Worm (Caenorhabditis elegans) whole organism, young adult: ENCODE results near the gene srw-62.
A peak's percentile ranks its signal among the peaks of the same experiment; 100 is the strongest.

ENCODE experiments used
- B0019.2 ChIP-seq: fragments of 200-800 bp; sonication (Bioruptor generic); conservative IDR thresholded peaks from 2 replicates; pipeline ENCODE4 v1.3.6; 2022; ENCODE audit warnings: missing genetic modification reagents, missing genetic modification characterization, missing compliant biosample characterization
- D2030.7 ChIP-seq: fragments of 200-800 bp; sonication (Bioruptor generic); IDR thresholded peaks from 2 replicates; pipeline ENCODE4 v1.3.6; 2022; ENCODE audit warnings: missing genetic modification reagents, missing genetic modification characterization, missing compliant biosample characterization
- F37B4.10 ChIP-seq: fragments of 200-800 bp; sonication (Bioruptor generic); IDR thresholded peaks from 2 replicates; pipeline ENCODE4 v1.3.6; 2022; ENCODE audit warnings: missing genetic modification characterization, missing compliant biosample characterization
- K11D2.4 ChIP-seq: fragments of 200-800 bp; sonication (Bioruptor generic); IDR thresholded peaks from 2 replicates; pipeline ENCODE4 v1.3.6; 2022; ENCODE audit warnings: missing genetic modification reagents, missing genetic modification characterization, missing compliant biosample characterization
- K12H6.12 ChIP-seq: fragments of 200-800 bp; sonication (Bioruptor generic); optimal IDR thresholded peaks from 2 replicates; lab custom pipeline; 2018; ENCODE audit warnings: mild to moderate bottlenecking, missing genetic modification characterization, missing compliant biosample characterization
- Y53G8AR.9 ChIP-seq: fragments of 200-800 bp; sonication (Bioruptor generic); conservative IDR thresholded peaks from 2 replicates; pipeline ENCODE4 v1.3.6; 2022; ENCODE audit warnings: missing genetic modification reagents, missing genetic modification characterization, missing compliant biosample characterization
- Y67H2A.10 ChIP-seq: fragments of 200-800 bp; sonication (Bioruptor generic); conservative IDR thresholded peaks from 2 replicates; pipeline ENCODE4 v1.3.6; 2022; ENCODE audit warnings: missing genetic modification reagents, missing genetic modification characterization, missing compliant biosample characterization
- ZK185.1 ChIP-seq: sonication (generic microtip); optimal IDR thresholded peaks from 2 replicates; lab custom pipeline; 2016; ENCODE audit warnings: mild to moderate bottlenecking, missing genetic modification characterization, missing compliant biosample characterization; ENCODE audit not compliant: poor library complexity, severe bottlenecking
- attf-3 ChIP-seq: fragments of 200-800 bp; sonication (Bioruptor generic); conservative IDR thresholded peaks from 2 replicates; pipeline ENCODE4 v1.3.6; 2022; ENCODE audit warnings: missing genetic modification reagents, missing genetic modification characterization, missing compliant biosample characterization
- attf-5 ChIP-seq: fragments of 200-800 bp; sonication (Bioruptor generic); optimal IDR thresholded peaks from 2 replicates; lab custom pipeline; 2018; ENCODE audit warnings: mild to moderate bottlenecking, missing genetic modification characterization, missing compliant biosample characterization
- ccch-3 ChIP-seq: fragments of 200-800 bp; sonication (Bioruptor generic); optimal IDR thresholded peaks from 2 replicates; lab custom pipeline; 2018; ENCODE audit warnings: mild to moderate bottlenecking, missing genetic modification characterization, missing compliant biosample characterization
- cebp-1 ChIP-seq, 2 experiments: fragments of 200-800 bp in 1 of 2; sonication (Bioruptor generic) in 1 of 2; sonication (generic microtip) in 1 of 2; IDR thresholded peaks in 1 of 2; optimal IDR thresholded peaks in 1 of 2; 2 replicates each; pipeline versions ENCODE4 v1.3.6 to Lab custom; 2017 to 2022; ENCODE audit warnings: missing compliant biosample characterization in 2 of 2, missing genetic modification characterization in 2 of 2, mild to moderate bottlenecking in 1 of 2, missing genetic modification reagents in 1 of 2, moderate library complexity in 1 of 2
- cebp-2 ChIP-seq: fragments of 200-800 bp; sonication (Bioruptor generic); IDR thresholded peaks from 2 replicates; pipeline ENCODE4 v1.3.6; 2022; ENCODE audit warnings: missing genetic modification characterization, missing compliant biosample characterization
- ceh-100 ChIP-seq: fragments of 200-800 bp; sonication (Bioruptor generic); IDR thresholded peaks from 2 replicates; pipeline ENCODE4 v1.3.6; 2022; ENCODE audit warnings: missing genetic modification reagents, missing genetic modification characterization, missing compliant biosample characterization
- ceh-40 ChIP-seq: fragments of 200-800 bp; sonication (Bioruptor generic); IDR thresholded peaks from 2 replicates; pipeline ENCODE4 v1.3.6; 2022; ENCODE audit warnings: missing genetic modification characterization, missing compliant biosample characterization
- ceh-91 ChIP-seq: fragments of 200-800 bp; sonication (Bioruptor generic); IDR thresholded peaks from 2 replicates; pipeline ENCODE4 v1.3.6; 2022; ENCODE audit warnings: missing genetic modification reagents, missing genetic modification characterization, missing compliant biosample characterization
- egl-18 ChIP-seq: fragments of 200-800 bp; sonication (Bioruptor generic); IDR thresholded peaks from 2 replicates; pipeline ENCODE4 v1.3.6; 2022; ENCODE audit warnings: missing genetic modification reagents, missing genetic modification characterization, missing compliant biosample characterization
- hlh-26 ChIP-seq: fragments of 200-800 bp; sonication (Bioruptor generic); conservative IDR thresholded peaks from 2 replicates; pipeline ENCODE4 v1.3.6; 2022; ENCODE audit warnings: missing genetic modification reagents, missing genetic modification characterization, missing compliant biosample characterization
- hmg-20 ChIP-seq: fragments of 200-800 bp; sonication (Bioruptor generic); IDR thresholded peaks from 2 replicates; pipeline ENCODE4 v1.3.6; 2022; ENCODE audit warnings: missing genetic modification reagents, missing genetic modification characterization, missing compliant biosample characterization
- hrde-1 ChIP-seq: sonication (generic microtip); optimal IDR thresholded peaks from 2 replicates; lab custom pipeline; 2016; ENCODE audit warnings: missing genetic modification characterization, mild to moderate bottlenecking, missing compliant biosample characterization, moderate library complexity, missing genotype, missing genetic modification reagents, borderline replicate concordance
- hsf-1 ChIP-seq: fragments of 200-800 bp; sonication (Bioruptor generic); IDR thresholded peaks from 2 replicates; pipeline ENCODE4 v1.3.6; 2022; ENCODE audit warnings: missing genetic modification reagents, missing genetic modification characterization, missing compliant biosample characterization
- lag-1 ChIP-seq: fragments of 200-800 bp; sonication (Bioruptor generic); IDR thresholded peaks from 2 replicates; pipeline ENCODE4 v1.3.6; 2022; ENCODE audit warnings: missing genetic modification reagents, missing genetic modification characterization, missing compliant biosample characterization
- let-526 ChIP-seq: fragments of 200-800 bp; sonication (Bioruptor generic); IDR thresholded peaks from 2 replicates; pipeline ENCODE4 v1.3.6; 2022; ENCODE audit warnings: missing genetic modification reagents, missing genetic modification characterization, missing compliant biosample characterization
- let-607 ChIP-seq, 2 experiments: fragments of 200-800 bp in 1 of 2; sonication (Bioruptor generic) in 1 of 2; sonication (generic microtip) in 1 of 2; optimal IDR thresholded peaks; 2 replicates each; lab custom pipeline; 2016 to 2018; ENCODE audit warnings: mild to moderate bottlenecking in 2 of 2, missing compliant biosample characterization in 2 of 2, missing genetic modification characterization in 2 of 2, moderate library complexity in 2 of 2, missing genotype in 1 of 2
- lin-54 ChIP-seq: fragments of 200-800 bp; sonication (Bioruptor generic); optimal IDR thresholded peaks from 2 replicates; lab custom pipeline; 2018; ENCODE audit warnings: mild to moderate bottlenecking, missing genetic modification characterization, missing compliant biosample characterization
- lsy-27 ChIP-seq: sonication (generic microtip); optimal IDR thresholded peaks from 2 replicates; lab custom pipeline; 2017; ENCODE audit warnings: missing genetic modification characterization, mild to moderate bottlenecking, missing compliant biosample characterization, antibody characterized with exemption, missing genotype, borderline replicate concordance; ENCODE audit not compliant: insufficient read depth
- madf-8 ChIP-seq: fragments of 200-800 bp; sonication (Bioruptor generic); conservative IDR thresholded peaks from 2 replicates; pipeline ENCODE4 v1.3.6; 2022; ENCODE audit warnings: missing genetic modification reagents, missing genetic modification characterization, missing compliant biosample characterization
- mcd-1 ChIP-seq: fragments of 200-800 bp; sonication (Bioruptor generic); IDR thresholded peaks from 2 replicates; pipeline ENCODE4 v1.3.6; 2022; ENCODE audit warnings: missing genetic modification reagents, missing genetic modification characterization, missing compliant biosample characterization
- mxl-1 ChIP-seq: sonication (generic microtip); optimal IDR thresholded peaks from 2 replicates; lab custom pipeline; 2016; ENCODE audit warnings: missing genetic modification characterization, missing compliant biosample characterization
- nfya-2 ChIP-seq: fragments of 200-800 bp; sonication (Bioruptor generic); IDR thresholded peaks from 2 replicates; pipeline ENCODE4 v1.3.6; 2022; ENCODE audit warnings: missing genetic modification reagents, missing genetic modification characterization, missing compliant biosample characterization
- nfyb-1 ChIP-seq: fragments of 200-800 bp; sonication (Bioruptor generic); IDR thresholded peaks from 2 replicates; pipeline ENCODE4 v1.3.6; 2022; ENCODE audit warnings: missing genetic modification reagents, missing genetic modification characterization, missing compliant biosample characterization
- pha-4 ChIP-seq: fragments of 150-350 bp; sonication (generic microtip); optimal IDR thresholded peaks from 2 replicates; lab custom pipeline; 2014; ENCODE audit warnings: missing biosample characterization, missing genetic modification reagents, missing genetic modification characterization
- rcor-1 ChIP-seq: fragments of 200-800 bp; sonication (Bioruptor generic); IDR thresholded peaks from 2 replicates; pipeline ENCODE4 v1.3.6; 2022; ENCODE audit warnings: missing genetic modification reagents, missing genetic modification characterization, missing compliant biosample characterization
- rpc-1 ChIP-seq, 2 experiments: fragments of 150-350 bp in 1 of 2; sonication (generic microtip) in 1 of 2; optimal IDR thresholded peaks; 2 replicates each; lab custom pipeline; 2014 to 2018; ENCODE audit warnings: missing biosample characterization in 1 of 2, missing genetic modification characterization in 1 of 2, missing genetic modification reagents in 1 of 2, missing genotype in 1 of 2
- sea-2 ChIP-seq: fragments of 200-800 bp; sonication (Bioruptor generic); IDR thresholded peaks from 2 replicates; pipeline ENCODE4 v1.3.6; 2022; ENCODE audit warnings: missing genetic modification characterization, missing compliant biosample characterization
- snpc-1.3 ChIP-seq: sonication (generic microtip); optimal IDR thresholded peaks from 2 replicates; lab custom pipeline; 2017; ENCODE audit warnings: missing genetic modification characterization, mild to moderate bottlenecking, missing compliant biosample characterization, antibody characterized with exemption, moderate library complexity, missing genotype, missing genetic modification reagents; ENCODE audit not compliant: insufficient read depth
- somi-1 ChIP-seq: fragments of 200-800 bp; sonication (Bioruptor generic); optimal IDR thresholded peaks from 2 replicates; lab custom pipeline; 2018; ENCODE audit warnings: mild to moderate bottlenecking, missing genetic modification characterization, missing compliant biosample characterization
- tlf-1 ChIP-seq: fragments of 200-800 bp; sonication (Bioruptor generic); optimal IDR thresholded peaks from 2 replicates; lab custom pipeline; 2018; ENCODE audit warnings: mild to moderate bottlenecking, missing genetic modification characterization, missing compliant biosample characterization
- unc-62 ChIP-seq: fragments of 150-350 bp; optimal IDR thresholded peaks from 2 replicates; lab custom pipeline; 2014; ENCODE audit warnings: missing biosample characterization, missing genetic modification reagents, missing genetic modification characterization
- ztf-26 ChIP-seq: sonication (generic microtip); optimal IDR thresholded peaks from 2 replicates; lab custom pipeline; 2017; ENCODE audit warnings: missing genetic modification characterization, missing compliant biosample characterization
- ztf-6 ChIP-seq: fragments of 200-800 bp; sonication (Bioruptor generic); IDR thresholded peaks from 2 replicates; pipeline ENCODE4 v1.3.6; 2022; ENCODE audit warnings: missing genetic modification reagents, missing genetic modification characterization, missing compliant biosample characterization

Gene srw-62

ce11 chrII:7857485-7858010, 32.3 kb downstream of the srw-62 start, which contains the start of the genes cec-3 and T09A5.15:
TSS of gene cec-3 (minus strand) at chrII:7857600.
TSS of gene T09A5.15 (plus strand) at chrII:7857960.
- TF ChIP-seq rpc-1 (optimal IDR thresholded peaks at IDR 0.05; lab: Kevin White, UChicago) (no peak), rpc-1 (tag; optimal IDR thresholded peaks at IDR 0.05; lab: Kevin White, UChicago) (no peak), attf-5 (GFP tag; lab: Kevin White, UChicago) (peak; percentile 1), attf-3 (peak; percentile 97), ceh-100 (GFP tag; lab: Robert Waterston, UW) (peak; percentile 78), K12H6.12 (tag; lab: Kevin White, UChicago) (peak; percentile 28), mxl-1 (no peak)

ce11 chrII:7858101-7858500, 32.9 kb downstream of the srw-62 start, which contains the start of gene sds-22:
TSS of gene sds-22 (plus strand) at chrII:7858401.
- TF ChIP-seq lsy-27 (tag; lab: Kevin White, UChicago) = no peak
- no peak for TF ChIP-seq D2030.7
- no peak for TF ChIP-seq hlh-26 (GFP tag; lab: Robert Waterston, UW)
- TF ChIP-seq egl-18 = no peak
- TF ChIP-seq, all 124 proteins: peak for 0

ce11 chrII:7860221-7860928, 35.2 kb downstream of the srw-62 start, which contains the start of gene lin-5:
TSS of gene lin-5 (plus strand) at chrII:7860574.
- TF ChIP-seq somi-1 (GFP tag; lab: Kevin White, UChicago) = no peak
- peak; percentile 91 for TF ChIP-seq ceh-91
- peak; percentile 41; the same call in 1 of the 2 replicates for TF ChIP-seq B0019.2 (GFP tag; lab: Robert Waterston, UW)
- no peak for TF ChIP-seq ccch-3 (GFP tag; lab: Kevin White, UChicago)
- TF ChIP-seq hmg-20 (GFP tag; lab: Robert Waterston, UW) = no peak
- peak; percentile 78 for TF ChIP-seq hsf-1 (GFP tag; lab: Robert Waterston, UW)
- peak; percentile 74 for TF ChIP-seq rcor-1
- no peak for TF ChIP-seq nfya-2
- TF ChIP-seq Y53G8AR.9 (GFP tag; lab: Robert Waterston, UW) = peak; percentile 73; the same call in 1 of the 2 replicates
- TF ChIP-seq Y67H2A.10 (GFP tag; lab: Robert Waterston, UW) = no peak
- no peak for TF ChIP-seq cebp-2
- no peak for TF ChIP-seq ztf-6
- TF ChIP-seq sea-2 = no peak
- TF ChIP-seq cebp-1 (GFP tag; IDR thresholded peaks at IDR 0.05; lab: Robert Waterston, UW) = no peak
- TF ChIP-seq cebp-1 (tag; optimal IDR thresholded peaks at IDR 0.05; lab: Kevin White, UChicago) = peak; percentile 13
- no peak for TF ChIP-seq unc-62
- peak; percentile 95 for TF ChIP-seq madf-8 (GFP tag; lab: Robert Waterston, UW)
- TF ChIP-seq mcd-1 (GFP tag; lab: Robert Waterston, UW) = peak; percentile 36; the same call in 1 of the 2 replicates
- TF ChIP-seq tlf-1 = peak; percentile 78
- TF ChIP-seq let-526 (GFP tag; lab: Robert Waterston, UW) = no peak
- no peak for TF ChIP-seq K11D2.4 (GFP tag; lab: Robert Waterston, UW)
- TF ChIP-seq F37B4.10 (GFP tag; lab: Robert Waterston, UW) = no peak
- TF ChIP-seq pha-4 = no peak
- TF ChIP-seq ceh-40 (GFP tag; lab: Robert Waterston, UW) = no peak
- no peak for TF ChIP-seq ZK185.1 (tag; lab: Kevin White, UChicago)
- no peak for TF ChIP-seq ztf-26 (tag; lab: Kevin White, UChicago)
- no peak for TF ChIP-seq let-607 (tag; optimal IDR thresholded peaks at IDR 0.05; lab: Kevin White, UChicago)
- 0 out of 2 replicates have a peak, but pooled peaks have one; percentile 33 for TF ChIP-seq nfyb-1
- TF ChIP-seq snpc-1.3 = peak; percentile 62
- peak; percentile 8 for TF ChIP-seq hrde-1
- TF ChIP-seq attf-3 = peak; percentile 70
- no peak for TF ChIP-seq mxl-1
- TF ChIP-seq lin-54 (GFP tag; lab: Kevin White, UChicago) = peak; percentile 92
- no peak for TF ChIP-seq lag-1 (GFP tag; lab: Robert Waterston, UW)
